Worm (Caenorhabditis elegans): ENCODE results near the gene mlc-6.

DNA sequence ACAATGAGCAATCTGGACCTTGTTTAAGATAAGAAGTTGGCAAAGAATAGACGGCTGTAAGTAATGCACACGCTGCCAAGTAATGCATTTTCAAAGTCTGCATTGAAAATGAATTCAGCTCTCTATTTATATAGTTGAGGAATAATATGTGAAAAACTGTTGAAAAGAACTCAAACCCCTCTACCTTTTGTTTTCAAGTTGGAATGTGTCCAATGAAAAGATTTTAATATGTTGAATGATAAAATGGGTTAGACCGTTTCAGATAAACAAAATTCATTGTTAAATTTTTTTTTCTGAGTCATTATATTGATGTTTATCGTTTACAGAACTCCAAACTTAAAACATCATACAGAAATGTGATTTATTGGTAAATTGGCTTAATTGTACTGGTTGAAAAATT is 17.1 kb upstream of the mlc-6 start, which contains the start of gene E02H4.8:
- TF ChIP-seq snpc-4 (tag; optimal IDR thresholded peaks at IDR 0.05) (no peak), snu-23 (GFP tag; optimal IDR thresholded peaks at IDR 0.05) (no peak), sptf-1 (tag; optimal IDR thresholded peaks at IDR 0.05) (no peak), mep-1 (tag; optimal IDR thresholded peaks at IDR 0.05) (no peak), elt-3 (tag; optimal IDR thresholded peaks at IDR 0.05) (no peak), pqm-1 (tag; optimal IDR thresholded peaks at IDR 0.05) (no peak)
